Worm (Caenorhabditis elegans): ENCODE results near the gene srx-1.

Gene srx-1

DNA sequence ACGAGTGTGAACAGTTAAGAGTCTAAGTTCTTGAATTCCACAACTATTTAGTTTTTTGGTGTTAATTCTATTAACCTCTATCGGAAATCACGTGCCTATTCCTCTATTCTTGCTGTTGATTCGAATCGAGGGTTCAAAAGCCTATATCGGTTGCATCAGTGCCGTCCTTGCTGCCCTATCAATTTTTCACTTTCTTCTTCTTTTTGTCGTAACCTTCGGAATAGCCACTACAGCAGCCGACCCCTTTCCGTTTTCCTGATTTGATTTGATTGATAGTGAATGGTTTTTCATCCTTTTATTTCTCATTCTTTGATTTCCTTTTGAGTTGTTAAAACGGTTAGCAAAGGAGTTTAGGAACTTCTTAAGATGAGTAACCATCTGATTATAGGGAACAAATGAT, 9.2 kb upstream of the srx-1 start:
- TF ChIP-seq nhr-11 (tag; optimal IDR thresholded peaks at IDR 0.05) (no peak), mdl-1 (tag; optimal IDR thresholded peaks at IDR 0.05) (no peak), Y55F3AM.14 (GFP tag; optimal IDR thresholded peaks at IDR 0.05) (no peak), ceh-82 (tag; optimal IDR thresholded peaks at IDR 0.05) (no peak), sma-3 (GFP tag; optimal IDR thresholded peaks at IDR 0.05) (peak; percentile 33), lin-39 (tag; optimal IDR thresholded peaks at IDR 0.05) (no peak), sma-9 (GFP tag; optimal IDR thresholded peaks at IDR 0.05) (peak; percentile 42), sma-9 (tag; optimal IDR thresholded peaks at IDR 0.05) (no peak), ZK546.5 (tag; optimal IDR thresholded peaks at IDR 0.05) (no peak), elt-3 (tag; optimal IDR thresholded peaks at IDR 0.05) (no peak), ztf-1 (GFP tag; conservative IDR thresholded peaks at IDR 0.05) (no peak), unc-55 (GFP tag; optimal IDR thresholded peaks at IDR 0.05) (no peak), ama-1 (optimal IDR thresholded peaks at IDR 0.05) (no peak), nhr-10 (tag; optimal IDR thresholded peaks at IDR 0.05) (no peak), alr-1 (tag; optimal IDR thresholded peaks at IDR 0.05) (no peak), nhr-77 (tag; optimal IDR thresholded peaks at IDR 0.05) (no peak), lin-11 (tag; optimal IDR thresholded peaks at IDR 0.05) (no peak), C34F6.9 (tag; optimal IDR thresholded peaks at IDR 0.05) (no peak), blmp-1 (tag; optimal IDR thresholded peaks at IDR 0.05; ENCODE audit: insufficient read depth) (peak; percentile 91), crh-2 (tag; optimal IDR thresholded peaks at IDR 0.05) (peak; percentile 15), nhr-21 (tag; optimal IDR thresholded peaks at IDR 0.05) (peak; percentile 45), gmeb-1 (tag; optimal IDR thresholded peaks at IDR 0.05) (no peak), nhr-12 (tag; optimal IDR thresholded peaks at IDR 0.05) (no peak), ceh-16 (tag; optimal IDR thresholded peaks at IDR 0.05) (no peak), zag-1 (tag; optimal IDR thresholded peaks at IDR 0.05) (no peak), fos-1 (tag; optimal IDR thresholded peaks at IDR 0.05) (no peak), egl-27 (tag; optimal IDR thresholded peaks at IDR 0.05) (no peak), nhr-129 (tag; optimal IDR thresholded peaks at IDR 0.05) (no peak), lin-13 (GFP tag; optimal IDR thresholded peaks at IDR 0.05) (no peak), unc-39 (tag; optimal IDR thresholded peaks at IDR 0.05) (no peak), sem-4 (tag; optimal IDR thresholded peaks at IDR 0.05) (peak; percentile 10), skn-1 (tag; optimal IDR thresholded peaks at IDR 0.05) (no peak), nhr-25 (tag; optimal IDR thresholded peaks at IDR 0.05) (peak; percentile 33), mbf-1 (tag; optimal IDR thresholded peaks at IDR 0.05) (no peak), F13H6.1 (tag; optimal IDR thresholded peaks at IDR 0.05) (no peak), peb-1 (tag; optimal IDR thresholded peaks at IDR 0.05) (no peak), lsy-2 (tag; optimal IDR thresholded peaks at IDR 0.05) (no peak), dmd-4 (tag; optimal IDR thresholded peaks at IDR 0.05) (no peak), aly-2 (tag; optimal IDR thresholded peaks at IDR 0.05) (no peak), ztf-4 (tag; optimal IDR thresholded peaks at IDR 0.05) (no peak), nhr-237 (tag; optimal IDR thresholded peaks at IDR 0.05) (no peak)

- TF ChIP-seq nhr-25 (tag; optimal IDR thresholded peaks at IDR 0.05), result peak; percentile 35
- no peak for TF ChIP-seq nhr-11 (tag; optimal IDR thresholded peaks at IDR 0.05)
Observed at ce11 chrV:8994801-8995200, 8.7 kb upstream of the srx-1 start, which contains the start of gene F59E11.5. TSS of gene F59E11.5 (plus strand) at chrV:8995101.

ce11 chrV:9001175-9001574, 2.3 kb upstream of the srx-1 start, which contains the start of gene F59E11.2:
TSS of gene F59E11.2 (plus strand) at chrV:9001475.
- no peak for TF ChIP-seq fos-1 (tag; optimal IDR thresholded peaks at IDR 0.05)
- no peak for TF ChIP-seq ztf-1 (GFP tag; conservative IDR thresholded peaks at IDR 0.05)
- TF ChIP-seq nhr-77 (tag; optimal IDR thresholded peaks at IDR 0.05), result no peak
- TF ChIP-seq ama-1 (optimal IDR thresholded peaks at IDR 0.05), result no peak
- no peak for TF ChIP-seq gmeb-1 (tag; optimal IDR thresholded peaks at IDR 0.05)
- no peak for TF ChIP-seq lin-39 (tag; optimal IDR thresholded peaks at IDR 0.05)
- TF ChIP-seq zag-1 (tag; optimal IDR thresholded peaks at IDR 0.05), result no peak
- no peak for TF ChIP-seq blmp-1 (tag; optimal IDR thresholded peaks at IDR 0.05; ENCODE audit: insufficient read depth)
- no peak for TF ChIP-seq ztf-4 (tag; optimal IDR thresholded peaks at IDR 0.05)
- TF ChIP-seq peb-1 (tag; optimal IDR thresholded peaks at IDR 0.05), result no peak
- TF ChIP-seq mdl-1 (tag; optimal IDR thresholded peaks at IDR 0.05), result no peak
- no peak for TF ChIP-seq Y55F3AM.14 (GFP tag; optimal IDR thresholded peaks at IDR 0.05)
- no peak for TF ChIP-seq snpc-4 (tag; optimal IDR thresholded peaks at IDR 0.05)
- no peak for TF ChIP-seq ZK546.5 (tag; optimal IDR thresholded peaks at IDR 0.05)
- no peak for TF ChIP-seq nhr-21 (tag; optimal IDR thresholded peaks at IDR 0.05)
- no peak for TF ChIP-seq nhr-6 (tag; optimal IDR thresholded peaks at IDR 0.05)
- no peak for TF ChIP-seq lin-11 (tag; optimal IDR thresholded peaks at IDR 0.05)
- no peak for TF ChIP-seq aly-2 (tag; optimal IDR thresholded peaks at IDR 0.05)
- TF ChIP-seq ceh-82 (tag; optimal IDR thresholded peaks at IDR 0.05), result no peak

Data from whole organism, L2 larva.